Worm (Caenorhabditis elegans) whole organism, young adult: ENCODE data around the gene mac-1.

Source experiments
- B0035.1 ChIP-seq: sonication (generic microtip); optimal IDR thresholded peaks from 2 replicates; lab custom pipeline; 2016; ENCODE audit warnings: missing genetic modification characterization, mild to moderate bottlenecking, missing compliant biosample characterization, missing genotype, missing genetic modification reagents
- B0336.3 ChIP-seq: fragments of 200-800 bp; sonication (Bioruptor generic); IDR thresholded peaks from 2 replicates; pipeline ENCODE4 v1.3.6; 2022; ENCODE audit warnings: missing genetic modification characterization, missing compliant biosample characterization
- C17E4.6 ChIP-seq: fragments of 200-800 bp; sonication (Bioruptor generic); IDR thresholded peaks from 2 replicates; pipeline ENCODE4 v1.3.6; 2022; ENCODE audit warnings: missing genetic modification reagents, missing genetic modification characterization, missing compliant biosample characterization
- D2030.7 ChIP-seq: fragments of 200-800 bp; sonication (Bioruptor generic); IDR thresholded peaks from 2 replicates; pipeline ENCODE4 v1.3.6; 2022; ENCODE audit warnings: missing genetic modification reagents, missing genetic modification characterization, missing compliant biosample characterization
- F23B12.7 ChIP-seq: sonication (generic microtip); optimal IDR thresholded peaks from 2 replicates; lab custom pipeline; 2017; ENCODE audit warnings: missing genetic modification characterization, mild to moderate bottlenecking, missing compliant biosample characterization, antibody characterized with exemption, moderate library complexity; ENCODE audit not compliant: insufficient read depth
- F52B5.7 ChIP-seq: sonication (generic microtip); optimal IDR thresholded peaks from 2 replicates; lab custom pipeline; 2016; ENCODE audit warnings: mild to moderate bottlenecking, missing genetic modification characterization, missing compliant biosample characterization
- F55B11.4 ChIP-seq: sonication (generic microtip); optimal IDR thresholded peaks from 2 replicates; lab custom pipeline; 2016; ENCODE audit warnings: missing compliant biosample characterization, missing genetic modification characterization, borderline replicate concordance; ENCODE audit not compliant: insufficient read depth
- K11D2.4 ChIP-seq: fragments of 200-800 bp; sonication (Bioruptor generic); IDR thresholded peaks from 2 replicates; pipeline ENCODE4 v1.3.6; 2022; ENCODE audit warnings: missing genetic modification reagents, missing genetic modification characterization, missing compliant biosample characterization
- K12H6.12 ChIP-seq: fragments of 200-800 bp; sonication (Bioruptor generic); optimal IDR thresholded peaks from 2 replicates; lab custom pipeline; 2018; ENCODE audit warnings: mild to moderate bottlenecking, missing genetic modification characterization, missing compliant biosample characterization
- T26A5.8 ChIP-seq: sonication (generic microtip); optimal IDR thresholded peaks from 2 replicates; lab custom pipeline; 2016; ENCODE audit warnings: missing genetic modification characterization, missing compliant biosample characterization
- ama-1 ChIP-seq, 3 experiments: fragments of 150-350 bp in 1 of 3; sonication (generic microtip) in 2 of 3; optimal IDR thresholded peaks; 2 replicates each; lab custom pipeline; 2014 to 2018; ENCODE audit warnings: missing biosample characterization in 2 of 3, missing genetic modification characterization in 2 of 3, missing genetic modification reagents in 2 of 3
- cebp-1 ChIP-seq, 2 experiments: fragments of 200-800 bp in 1 of 2; sonication (Bioruptor generic) in 1 of 2; sonication (generic microtip) in 1 of 2; IDR thresholded peaks in 1 of 2; optimal IDR thresholded peaks in 1 of 2; 2 replicates each; pipeline versions ENCODE4 v1.3.6 to Lab custom; 2017 to 2022; ENCODE audit warnings: missing compliant biosample characterization in 2 of 2, missing genetic modification characterization in 2 of 2, mild to moderate bottlenecking in 1 of 2, missing genetic modification reagents in 1 of 2, moderate library complexity in 1 of 2
- ceh-100 ChIP-seq: fragments of 200-800 bp; sonication (Bioruptor generic); IDR thresholded peaks from 2 replicates; pipeline ENCODE4 v1.3.6; 2022; ENCODE audit warnings: missing genetic modification reagents, missing genetic modification characterization, missing compliant biosample characterization
- dpl-1 ChIP-seq: fragments of 150-350 bp; optimal IDR thresholded peaks from 2 replicates; lab custom pipeline; 2014; ENCODE audit warnings: missing biosample characterization, missing genetic modification reagents, missing genetic modification characterization
- efl-1 ChIP-seq: fragments of 150-350 bp; optimal IDR thresholded peaks from 2 replicates; lab custom pipeline; 2014; ENCODE audit warnings: missing biosample characterization, missing genetic modification reagents, missing genetic modification characterization
- hlh-26 ChIP-seq: fragments of 200-800 bp; sonication (Bioruptor generic); conservative IDR thresholded peaks from 2 replicates; pipeline ENCODE4 v1.3.6; 2022; ENCODE audit warnings: missing genetic modification reagents, missing genetic modification characterization, missing compliant biosample characterization
- hmg-1.2 ChIP-seq: fragments of 200-800 bp; sonication (Bioruptor generic); IDR thresholded peaks from 2 replicates; pipeline ENCODE4 v1.3.6; 2022; ENCODE audit warnings: missing genetic modification reagents, missing genetic modification characterization, missing compliant biosample characterization
- lin-35 ChIP-seq, 3 experiments: fragments of 150-350 bp in 2 of 3; sonication (generic microtip) in 1 of 3; optimal IDR thresholded peaks; 2 replicates each; lab custom pipeline; 2014 to 2018; ENCODE audit warnings: missing biosample characterization in 3 of 3, missing genetic modification characterization in 3 of 3, missing genetic modification reagents in 3 of 3
- lin-40 ChIP-seq: sonication (generic microtip); optimal IDR thresholded peaks from 2 replicates; lab custom pipeline; 2016; ENCODE audit warnings: missing genetic modification characterization, mild to moderate bottlenecking, missing compliant biosample characterization, missing genotype, missing genetic modification reagents
- lin-54 ChIP-seq: fragments of 200-800 bp; sonication (Bioruptor generic); optimal IDR thresholded peaks from 2 replicates; lab custom pipeline; 2018; ENCODE audit warnings: mild to moderate bottlenecking, missing genetic modification characterization, missing compliant biosample characterization
- lsl-1 ChIP-seq: fragments of 200-800 bp; sonication (Bioruptor generic); optimal IDR thresholded peaks from 2 replicates; lab custom pipeline; 2018; ENCODE audit warnings: mild to moderate bottlenecking, missing genetic modification characterization, moderate library complexity, missing compliant biosample characterization
- lsy-27 ChIP-seq: sonication (generic microtip); optimal IDR thresholded peaks from 2 replicates; lab custom pipeline; 2017; ENCODE audit warnings: missing genetic modification characterization, mild to moderate bottlenecking, missing compliant biosample characterization, antibody characterized with exemption, missing genotype, borderline replicate concordance; ENCODE audit not compliant: insufficient read depth
- madf-6 ChIP-seq: fragments of 200-800 bp; sonication (Bioruptor generic); IDR thresholded peaks from 2 replicates; pipeline ENCODE4 v1.3.6; 2022; ENCODE audit warnings: missing genetic modification reagents, missing genetic modification characterization, missing compliant biosample characterization
- madf-8 ChIP-seq: fragments of 200-800 bp; sonication (Bioruptor generic); conservative IDR thresholded peaks from 2 replicates; pipeline ENCODE4 v1.3.6; 2022; ENCODE audit warnings: missing genetic modification reagents, missing genetic modification characterization, missing compliant biosample characterization
- nhr-120 ChIP-seq: fragments of 200-800 bp; sonication (Bioruptor generic); IDR thresholded peaks from 2 replicates; pipeline ENCODE4 v1.3.6; 2022; ENCODE audit warnings: missing genetic modification characterization, missing compliant biosample characterization
- nhr-179 ChIP-seq: sonication (generic microtip); optimal IDR thresholded peaks from 2 replicates; lab custom pipeline; 2016; ENCODE audit warnings: mild to moderate bottlenecking, missing genetic modification characterization, missing compliant biosample characterization
- nhr-80 ChIP-seq: sonication (generic microtip); optimal IDR thresholded peaks from 2 replicates; lab custom pipeline; 2016; ENCODE audit warnings: missing genetic modification characterization, missing compliant biosample characterization
- nhr-90 ChIP-seq: sonication (generic microtip); optimal IDR thresholded peaks from 2 replicates; lab custom pipeline; 2016; ENCODE audit warnings: missing genotype, mild to moderate bottlenecking, missing genetic modification characterization, missing compliant biosample characterization
- snpc-1.1 ChIP-seq: sonication (generic microtip); optimal IDR thresholded peaks from 2 replicates; lab custom pipeline; 2017; ENCODE audit warnings: missing genetic modification characterization, mild to moderate bottlenecking, missing compliant biosample characterization, antibody characterized with exemption, moderate library complexity, missing genotype, missing genetic modification reagents; ENCODE audit not compliant: insufficient read depth
- snpc-1.3 ChIP-seq: sonication (generic microtip); optimal IDR thresholded peaks from 2 replicates; lab custom pipeline; 2017; ENCODE audit warnings: missing genetic modification characterization, mild to moderate bottlenecking, missing compliant biosample characterization, antibody characterized with exemption, moderate library complexity, missing genotype, missing genetic modification reagents; ENCODE audit not compliant: insufficient read depth
- snpc-3.4 ChIP-seq: sonication (generic microtip); optimal IDR thresholded peaks from 2 replicates; lab custom pipeline; 2017; ENCODE audit warnings: missing genetic modification characterization, mild to moderate bottlenecking, missing compliant biosample characterization, antibody characterized with exemption, moderate library complexity, missing genotype, missing genetic modification reagents
- snpc-4 ChIP-seq, 5 experiments: fragments of 150-350 bp in 1 of 5; sonication (generic microtip) in 4 of 5; optimal IDR thresholded peaks; 2 replicates each; lab custom pipeline; 2014 to 2018; ENCODE audit warnings: missing genetic modification characterization in 5 of 5, missing biosample characterization in 3 of 5, antibody characterized with exemption in 2 of 5, mild to moderate bottlenecking in 2 of 5, missing compliant biosample characterization in 2 of 5, missing genotype in 2 of 5, moderate library complexity in 2 of 5, missing genetic modification reagents in 1 of 5
- xnd-1 ChIP-seq: sonication (generic microtip); optimal IDR thresholded peaks from 2 replicates; lab custom pipeline; 2016; ENCODE audit warnings: missing genotype, missing genetic modification reagents, missing genetic modification characterization, missing compliant biosample characterization

The mac-1 gene

DNA sequence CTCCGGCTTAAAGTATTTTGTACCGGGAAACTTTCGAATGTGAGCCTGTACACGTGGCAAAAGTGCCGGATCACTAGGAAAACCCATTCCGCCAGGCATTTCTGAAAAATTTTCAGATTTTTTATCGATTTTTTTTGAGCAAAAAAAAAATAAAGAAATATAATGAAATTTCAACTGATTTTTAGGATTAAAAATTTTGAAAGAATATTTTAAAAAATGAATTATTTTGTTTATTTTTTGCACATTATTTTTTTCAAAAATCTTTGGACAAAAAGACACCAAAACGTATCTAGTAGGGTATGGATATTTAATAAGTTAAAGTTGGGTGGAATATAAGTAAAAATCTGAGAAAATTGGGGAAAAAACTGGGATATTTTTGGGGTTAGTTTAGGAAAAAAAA, at the start of gene mac-1:
mac-1 (minus strand) TSS at position 101 of the 400 bp plus-strand sequence.
- TF ChIP-seq K11D2.4 (no peak), cebp-1 (GFP tag; IDR thresholded peaks at IDR 0.05; lab: Robert Waterston, UW) (no peak), cebp-1 (tag; optimal IDR thresholded peaks at IDR 0.05; lab: Kevin White, UChicago) (no peak), hlh-26 (no peak), nhr-80 (tag; lab: Kevin White, UChicago) (no peak), T26A5.8 (tag; lab: Kevin White, UChicago) (no peak)

DNA sequence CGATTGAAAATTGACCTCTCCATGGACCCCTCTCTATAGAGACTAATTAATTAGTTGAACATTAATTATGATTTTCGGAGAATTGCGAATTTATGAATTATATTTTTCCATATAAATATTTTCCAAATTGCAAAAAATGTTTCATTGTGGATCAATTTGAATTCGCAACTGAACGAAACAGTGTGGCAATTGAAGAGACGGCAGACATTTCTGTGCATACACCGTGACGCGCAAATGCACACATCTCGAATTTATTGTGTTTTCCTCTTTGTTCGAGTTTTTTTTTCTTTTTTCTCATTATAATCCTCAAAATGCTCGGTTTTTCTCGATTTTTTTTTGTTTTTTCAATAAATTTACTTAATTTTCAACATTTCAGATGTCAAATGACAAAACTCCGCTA, 48.5 kb upstream of the mac-1 start, which contains the start of gene Y48C3A.20:
Y48C3A.20 (plus strand) TSS at position 377 of the 400 bp plus-strand sequence.
- peak; percentile 63 for TF ChIP-seq lsl-1
- peak; percentile 13 for TF ChIP-seq K12H6.12 (tag; lab: Kevin White, UChicago)
- no peak for TF ChIP-seq snpc-4 (GFP tag; optimal IDR thresholded peaks at IDR 0.05; lab: Kevin White, UChicago)
- peak in 1 of 4 experiments; percentile 74 for TF ChIP-seq snpc-4 (tag; optimal IDR thresholded peaks at IDR 0.05; lab: Kevin White, UChicago)
- no peak for TF ChIP-seq nhr-179 (tag; lab: Kevin White, UChicago)
- peak; percentile 14 for TF ChIP-seq snpc-1.1 (tag; lab: Kevin White, UChicago)
- TF ChIP-seq F55B11.4: no peak
- TF ChIP-seq D2030.7 (GFP tag; lab: Robert Waterston, UW): peak; percentile 62; the same call in 1 of the 2 replicates
- peak; percentile 43 for TF ChIP-seq xnd-1 (tag; lab: Kevin White, UChicago)
- TF ChIP-seq efl-1: peak; percentile 34
- peak in 2 of 3 experiments; percentile 7 to 62 for TF ChIP-seq lin-35 (GFP tag; optimal IDR thresholded peaks at IDR 0.05; lab: Kevin White, UChicago)
- peak; percentile 27 for TF ChIP-seq dpl-1 (GFP tag; lab: Kevin White, UChicago)
- no peak for TF ChIP-seq madf-8 (GFP tag; lab: Robert Waterston, UW)
- no peak for TF ChIP-seq C17E4.6 (GFP tag; lab: Robert Waterston, UW)
- peak; percentile 48 for TF ChIP-seq snpc-1.3 (tag; lab: Kevin White, UChicago)
- TF ChIP-seq B0336.3 (GFP tag; lab: Robert Waterston, UW): no peak
- peak; percentile 100 for TF ChIP-seq hmg-1.2
- TF ChIP-seq ceh-100 (GFP tag; lab: Robert Waterston, UW): peak; percentile 42; the same call in 1 of the 2 replicates
- TF ChIP-seq F23B12.7 (tag; lab: Kevin White, UChicago): peak; percentile 51
- peak; percentile 87 for TF ChIP-seq madf-6 (GFP tag; lab: Robert Waterston, UW)
- TF ChIP-seq snpc-3.4: peak; percentile 67
- TF ChIP-seq lin-54 (GFP tag; lab: Kevin White, UChicago): peak; percentile 83
- TF ChIP-seq lin-40 (tag; lab: Kevin White, UChicago): peak; percentile 53

DNA sequence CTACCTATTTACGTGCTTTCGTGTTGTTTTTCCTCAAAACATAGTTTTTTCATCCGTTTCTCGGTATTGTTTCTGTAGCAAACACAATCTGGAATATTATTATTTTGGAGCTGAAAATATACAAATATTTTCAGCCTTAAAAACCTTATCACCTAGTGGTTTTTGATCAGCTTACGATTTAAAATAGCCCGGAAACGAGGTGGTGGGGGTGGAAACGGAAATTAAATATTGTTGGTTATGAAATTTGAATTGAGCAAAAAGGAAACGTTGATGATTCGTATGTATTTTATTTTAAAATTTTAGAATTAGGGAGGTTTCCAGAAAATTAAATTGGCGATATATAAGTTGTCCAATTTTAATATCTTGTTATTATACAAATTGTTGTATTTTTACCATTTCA, 47.1 kb upstream of the mac-1 start:
- TF ChIP-seq nhr-90 (tag; lab: Kevin White, UChicago): no peak
- TF ChIP-seq ama-1 (optimal IDR thresholded peaks at IDR 0.05; lab: Kevin White, UChicago): no peak
- no peak for TF ChIP-seq ama-1 (GFP tag; optimal IDR thresholded peaks at IDR 0.05; lab: Kevin White, UChicago)
- TF ChIP-seq F52B5.7: no peak
- TF ChIP-seq nhr-80 (tag; lab: Kevin White, UChicago): no peak
- TF ChIP-seq madf-6 (GFP tag; lab: Robert Waterston, UW): no peak
- no peak for TF ChIP-seq lsy-27 (tag; lab: Kevin White, UChicago)
- no peak for TF ChIP-seq cebp-1 (GFP tag; IDR thresholded peaks at IDR 0.05; lab: Robert Waterston, UW)
- TF ChIP-seq cebp-1 (tag; optimal IDR thresholded peaks at IDR 0.05; lab: Kevin White, UChicago): no peak
- TF ChIP-seq B0035.1 (tag; lab: Kevin White, UChicago): no peak
- TF ChIP-seq nhr-120 (GFP tag; lab: Robert Waterston, UW): no peak
